Fruit fly (Drosophila melanogaster) S2 (cell line): ENCODE measurements around the gene CG43448.

Experiments
- CG8478 ChIP-seq: fragments of >200 bp; optimal IDR thresholded peaks from 2 replicates; lab custom pipeline; 2018
- CTCF ChIP-seq, 2 experiments: fragments of >200 bp; optimal IDR thresholded peaks; 2 replicates each; lab custom pipeline; 2018

DNA sequence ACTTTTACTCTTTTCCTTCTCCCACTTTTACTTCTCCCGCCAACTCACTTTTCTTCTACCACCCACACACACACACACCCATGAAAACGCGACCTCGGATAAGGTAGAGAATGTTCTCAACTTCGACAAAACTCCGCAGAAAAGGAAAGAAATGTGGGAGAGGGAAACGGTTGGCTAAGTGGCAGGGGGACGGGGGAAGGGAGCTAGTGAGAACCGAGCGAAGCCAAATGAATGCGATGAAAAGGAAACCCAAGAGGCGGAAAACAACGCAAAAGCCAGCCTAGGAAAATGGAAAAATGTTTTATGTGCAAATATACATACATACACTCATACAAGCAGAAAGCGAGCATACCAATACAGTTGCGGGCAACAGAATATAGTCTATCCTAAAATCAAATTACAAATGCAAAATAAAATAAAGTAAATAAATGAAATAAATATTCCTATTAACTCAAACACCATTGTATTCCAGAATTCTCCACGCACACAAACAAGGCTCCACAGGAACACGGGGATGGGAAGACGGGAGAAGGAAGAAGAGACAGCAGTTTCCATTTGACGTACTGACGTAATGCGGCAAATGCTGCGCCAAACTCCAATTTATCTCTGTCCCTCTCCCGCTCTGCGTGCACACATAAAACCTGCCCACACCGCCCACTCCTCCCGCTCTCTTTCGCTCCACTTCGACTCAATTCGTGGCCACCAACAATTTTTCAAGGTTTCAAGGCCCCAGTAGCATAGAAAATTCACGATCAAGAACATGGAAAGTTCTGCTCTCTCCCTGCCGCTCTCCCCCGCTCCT, 33.0 kb upstream of the CG43448 start:
- TF ChIP-seq CTCF (optimal IDR thresholded peaks at IDR 0.05; lab: Kevin White, UChicago), result no peak
- TF ChIP-seq CG8478 (lab: Kevin White, UChicago), result no peak
